Fruit fly (Drosophila melanogaster): ENCODE results near the gene kmr.
A peak's percentile ranks its signal among the peaks of the same experiment; 100 is the strongest.

kmr gene

dm6 chr3R:13716827-13717226, 1.8 kb downstream of the kmr start (continued):
- TF ChIP-seq bsh (GFP tag; optimal IDR thresholded peaks at IDR 0.05) = peak; percentile 30 to 61
- TF ChIP-seq Oli (tag; optimal IDR thresholded peaks at IDR 0.05) = peak; percentile 11
- peak; percentile 16 for TF ChIP-seq CG2712 (tag; optimal IDR thresholded peaks at IDR 0.05)
- TF ChIP-seq Scr (GFP tag; IDR thresholded peaks at IDR 0.05; ENCODE audit: partially characterized antibody) = no peak
- no peak for TF ChIP-seq CoRest (tag; optimal IDR thresholded peaks at IDR 0.05)
- no peak for TF ChIP-seq CG1233 (GFP tag; optimal IDR thresholded peaks at IDR 0.05)
- TF ChIP-seq CG30403 (GFP tag; optimal IDR thresholded peaks at IDR 0.05) = peak; percentile 51
- TF ChIP-seq CG17385 (GFP tag; optimal IDR thresholded peaks at IDR 0.05) = no peak
- TF ChIP-seq Rx (GFP tag; IDR thresholded peaks at IDR 0.05) = peak; percentile 23; the same call in 1 of the 2 replicates
- peak; percentile 77 for TF ChIP-seq sens (GFP tag)
- TF ChIP-seq CG12942 (GFP tag; optimal IDR thresholded peaks at IDR 0.05) = no peak
- no peak for TF ChIP-seq CkIIα-i1 (GFP tag; IDR thresholded peaks at IDR 0.05)
- TF ChIP-seq CG11247 (GFP tag; IDR thresholded peaks at IDR 0.05) = no peak
- TF ChIP-seq sisA (GFP tag; IDR thresholded peaks at IDR 0.05) = peak; percentile 62
- no peak for TF ChIP-seq CG12219 (GFP tag; optimal IDR thresholded peaks at IDR 0.05)
- peak; percentile 32 for TF ChIP-seq jumu (GFP tag; optimal IDR thresholded peaks at IDR 0.05)
- no peak for TF ChIP-seq rib (GFP tag; IDR thresholded peaks at IDR 0.05)
- TF ChIP-seq lbe (GFP tag; optimal IDR thresholded peaks at IDR 0.05) = no peak
- TF ChIP-seq fd102C (GFP tag; optimal IDR thresholded peaks at IDR 0.05) = no peak
- TF ChIP-seq zf30C (GFP tag; optimal IDR thresholded peaks at IDR 0.05) = no peak
- TF ChIP-seq CG3847 (GFP tag; IDR thresholded peaks at IDR 0.05) = no peak
- TF ChIP-seq GATAe (GFP tag; conservative IDR thresholded peaks at IDR 0.05) = no peak
- TF ChIP-seq gcm2 (GFP tag; optimal IDR thresholded peaks at IDR 0.05) = no peak
- TF ChIP-seq mam (GFP tag; optimal IDR thresholded peaks at IDR 0.05) = no peak
- no peak for TF ChIP-seq MTF-1 (GFP tag; optimal IDR thresholded peaks at IDR 0.05; ENCODE audit: borderline replicate concordance)
- TF ChIP-seq lab (GFP tag; optimal IDR thresholded peaks at IDR 0.05) = no peak
- no peak for TF ChIP-seq cg (GFP tag; optimal IDR thresholded peaks at IDR 0.05)
- TF ChIP-seq D (optimal IDR thresholded peaks at IDR 0.05) = no peak
- no peak for TF ChIP-seq D (GFP tag; optimal IDR thresholded peaks at IDR 0.05)
- no peak for TF ChIP-seq MBD-R2 (GFP tag; IDR thresholded peaks at IDR 0.05)
- TF ChIP-seq chinmo (GFP tag; IDR thresholded peaks at IDR 0.05; ENCODE audit: partially characterized antibody) = no peak
- 0 out of 2 replicates have a peak, but pooled peaks have one; percentile 48 for TF ChIP-seq CG32772 (GFP tag; IDR thresholded peaks at IDR 0.05)
- TF ChIP-seq CG2129 (GFP tag; IDR thresholded peaks at IDR 0.05; ENCODE audit: partially characterized antibody) = no peak
- peak; percentile 22 for TF ChIP-seq dmrt99B (tag; optimal IDR thresholded peaks at IDR 0.05)
- no peak for TF ChIP-seq CG13894 (tag; optimal IDR thresholded peaks at IDR 0.05)
- TF ChIP-seq odd (GFP tag; optimal IDR thresholded peaks at IDR 0.05) = no peak
- TF ChIP-seq disco-r (GFP tag; optimal IDR thresholded peaks at IDR 0.05) = no peak
- no peak for TF ChIP-seq dpn (GFP tag; optimal IDR thresholded peaks at IDR 0.05)
- 0 out of 2 replicates have a peak, but pooled peaks have one; percentile 15 for TF ChIP-seq CG10959 (GFP tag; IDR thresholded peaks at IDR 0.05)
- no peak for TF ChIP-seq CG17186 (GFP tag; optimal IDR thresholded peaks at IDR 0.05)
- no peak for TF ChIP-seq grn (GFP tag; optimal IDR thresholded peaks at IDR 0.05)
- TF ChIP-seq CG17359 (tag; optimal IDR thresholded peaks at IDR 0.05) = peak; percentile 35
- TF ChIP-seq Xrp1 (GFP tag; IDR thresholded peaks at IDR 0.05) = peak; percentile 57; the same call in 1 of the 2 replicates
- TF ChIP-seq Med (GFP tag) = peak; percentile 95
- TF ChIP-seq CG14441 (GFP tag; IDR thresholded peaks at IDR 0.05) = peak; percentile 47
- no peak for TF ChIP-seq Sry-δ (GFP tag; optimal IDR thresholded peaks at IDR 0.05)
- no peak for TF ChIP-seq Mes4 (GFP tag; optimal IDR thresholded peaks at IDR 0.05)
- no peak for TF ChIP-seq salm (tag; optimal IDR thresholded peaks at IDR 0.05)
- no peak for TF ChIP-seq twi (tag; optimal IDR thresholded peaks at IDR 0.05)
- TF ChIP-seq luna (GFP tag; optimal IDR thresholded peaks at IDR 0.05) = no peak
- TF ChIP-seq CG4617 (GFP tag; optimal IDR thresholded peaks at IDR 0.05; ENCODE audit: borderline replicate concordance) = no peak
